Worm (Caenorhabditis elegans) whole organism, L2 larva: ENCODE data around the gene H03G16.7.
A peak's percentile ranks its signal among the peaks of the same experiment; 100 is the strongest.

Experiments
- F13H6.1 ChIP-seq: sonication (generic microtip); optimal IDR thresholded peaks from 2 replicates; lab custom pipeline; 2016; ENCODE audit warnings: missing genetic modification characterization, missing compliant biosample characterization
- R02D3.7 ChIP-seq: fragments of 150-350 bp; optimal IDR thresholded peaks from 2 replicates; lab custom pipeline; 2014; ENCODE audit warnings: missing biosample characterization, missing genetic modification characterization
- Y55F3AM.14 ChIP-seq: fragments of 200-800 bp; sonication (Bioruptor generic); optimal IDR thresholded peaks from 2 replicates; lab custom pipeline; 2018; ENCODE audit warnings: mild to moderate bottlenecking, missing genetic modification characterization, missing compliant biosample characterization
- alr-1 ChIP-seq: fragments of 150-350 bp; optimal IDR thresholded peaks from 2 replicates; lab custom pipeline; 2014; ENCODE audit warnings: missing biosample characterization, missing genetic modification characterization
- aly-2 ChIP-seq: fragments of 150-350 bp; optimal IDR thresholded peaks from 2 replicates; lab custom pipeline; 2014; ENCODE audit warnings: missing biosample characterization, missing genetic modification characterization
- ama-1 ChIP-seq: fragments of 150-350 bp; optimal IDR thresholded peaks from 2 replicates; lab custom pipeline; 2018; ENCODE audit warnings: inconsistent platforms
- blmp-1 ChIP-seq: sonication (generic microtip); optimal IDR thresholded peaks from 2 replicates; lab custom pipeline; 2017; ENCODE audit warnings: missing genetic modification characterization, mild to moderate bottlenecking, missing compliant biosample characterization, antibody characterized with exemption, moderate library complexity; ENCODE audit not compliant: insufficient read depth
- ceh-16 ChIP-seq: fragments of 150-350 bp; optimal IDR thresholded peaks from 2 replicates; lab custom pipeline; 2014; ENCODE audit warnings: missing biosample characterization, missing genetic modification characterization
- dmd-4 ChIP-seq: sonication (generic microtip); optimal IDR thresholded peaks from 2 replicates; lab custom pipeline; 2017; ENCODE audit warnings: missing biosample characterization, missing genetic modification characterization
- elt-1 ChIP-seq: fragments of 150-350 bp; optimal IDR thresholded peaks from 2 replicates; lab custom pipeline; 2014; ENCODE audit warnings: missing biosample characterization, missing genetic modification characterization
- gmeb-1 ChIP-seq: fragments of 150-350 bp; optimal IDR thresholded peaks from 2 replicates; lab custom pipeline; 2014; ENCODE audit warnings: missing biosample characterization, missing genetic modification characterization
- lin-11 ChIP-seq: fragments of 150-350 bp; sonication (generic microtip); optimal IDR thresholded peaks from 2 replicates; lab custom pipeline; 2014; ENCODE audit warnings: missing biosample characterization, missing genetic modification characterization, inconsistent platforms, mixed read lengths
- lin-13 ChIP-seq: fragments of 150-350 bp; optimal IDR thresholded peaks from 2 replicates; lab custom pipeline; 2014; ENCODE audit warnings: missing biosample characterization, missing genetic modification reagents, missing genetic modification characterization
- lin-39 ChIP-seq: fragments of 150-350 bp; optimal IDR thresholded peaks from 2 replicates; lab custom pipeline; 2014; ENCODE audit warnings: missing biosample characterization, missing genetic modification reagents, missing genetic modification characterization
- lsy-2 ChIP-seq, 2 experiments: fragments of 150-350 bp in 1 of 2; sonication (generic microtip) in 1 of 2; optimal IDR thresholded peaks; 2 replicates each; lab custom pipeline; 2014 to 2017; ENCODE audit warnings: missing biosample characterization in 2 of 2, missing genetic modification characterization in 2 of 2
- mbf-1 ChIP-seq: sonication (generic microtip); optimal IDR thresholded peaks from 2 replicates; lab custom pipeline; 2017; ENCODE audit warnings: missing biosample characterization, missing genetic modification characterization
- mdl-1 ChIP-seq, 2 experiments: fragments of 150-350 bp in 1 of 2; sonication (generic microtip) in 1 of 2; optimal IDR thresholded peaks; 2 replicates each; lab custom pipeline; 2017; ENCODE audit warnings: missing biosample characterization in 2 of 2, missing genetic modification characterization in 2 of 2
- nhr-10 ChIP-seq: sonication (generic microtip); optimal IDR thresholded peaks from 2 replicates; lab custom pipeline; 2017; ENCODE audit warnings: missing biosample characterization, missing genetic modification characterization
- nhr-12 ChIP-seq: fragments of 150-350 bp; optimal IDR thresholded peaks from 2 replicates; lab custom pipeline; 2014; ENCODE audit warnings: missing biosample characterization, missing genetic modification characterization
- nhr-129 ChIP-seq: fragments of 150-350 bp; optimal IDR thresholded peaks from 2 replicates; lab custom pipeline; 2014; ENCODE audit warnings: missing biosample characterization, missing genetic modification characterization
- nhr-21 ChIP-seq: fragments of 150-350 bp; optimal IDR thresholded peaks from 2 replicates; lab custom pipeline; 2014; ENCODE audit warnings: missing biosample characterization, missing genetic modification characterization
- nhr-23 ChIP-seq: fragments of 150-350 bp; optimal IDR thresholded peaks from 2 replicates; lab custom pipeline; 2014; ENCODE audit warnings: missing biosample characterization, missing genetic modification reagents, missing genetic modification characterization
- nhr-237 ChIP-seq: fragments of 150-350 bp; optimal IDR thresholded peaks from 2 replicates; lab custom pipeline; 2014; ENCODE audit warnings: missing biosample characterization, missing genetic modification characterization
- nhr-25 ChIP-seq: fragments of 150-350 bp; sonication (generic microtip); optimal IDR thresholded peaks from 3 replicates; lab custom pipeline; 2014; ENCODE audit warnings: missing biosample characterization, missing genetic modification characterization
- nhr-77 ChIP-seq: fragments of 150-350 bp; optimal IDR thresholded peaks from 2 replicates; lab custom pipeline; 2014; ENCODE audit warnings: missing biosample characterization, missing genetic modification characterization
- sem-4 ChIP-seq: fragments of 150-350 bp; optimal IDR thresholded peaks from 2 replicates; lab custom pipeline; 2014; ENCODE audit warnings: missing biosample characterization, missing genetic modification reagents, missing genetic modification characterization
- skn-1 ChIP-seq: sonication (generic microtip); optimal IDR thresholded peaks from 2 replicates; lab custom pipeline; 2017; ENCODE audit warnings: missing biosample characterization, missing genetic modification characterization
- sma-3 ChIP-seq: sonication (generic microtip); optimal IDR thresholded peaks from 2 replicates; lab custom pipeline; 2016; ENCODE audit warnings: missing genetic modification reagents, missing genetic modification characterization, missing compliant biosample characterization
- sma-9 ChIP-seq, 2 experiments: fragments of 150-350 bp in 1 of 2; sonication (generic microtip) in 1 of 2; optimal IDR thresholded peaks; 2 replicates each; lab custom pipeline; 2014 to 2016; ENCODE audit warnings: missing genetic modification characterization in 2 of 2, mild to moderate bottlenecking in 1 of 2, missing biosample characterization in 1 of 2, missing compliant biosample characterization in 1 of 2, missing genetic modification reagents in 1 of 2, moderate library complexity in 1 of 2
- unc-55 ChIP-seq: fragments of 150-350 bp; sonication (generic microtip); optimal IDR thresholded peaks from 3 replicates; lab custom pipeline; 2014; ENCODE audit warnings: missing biosample characterization, missing genetic modification reagents, missing genetic modification characterization
- ztf-4 ChIP-seq: fragments of 150-350 bp; optimal IDR thresholded peaks from 2 replicates; lab custom pipeline; 2014; ENCODE audit warnings: missing biosample characterization, missing genetic modification characterization

The H03G16.7 gene

DNA sequence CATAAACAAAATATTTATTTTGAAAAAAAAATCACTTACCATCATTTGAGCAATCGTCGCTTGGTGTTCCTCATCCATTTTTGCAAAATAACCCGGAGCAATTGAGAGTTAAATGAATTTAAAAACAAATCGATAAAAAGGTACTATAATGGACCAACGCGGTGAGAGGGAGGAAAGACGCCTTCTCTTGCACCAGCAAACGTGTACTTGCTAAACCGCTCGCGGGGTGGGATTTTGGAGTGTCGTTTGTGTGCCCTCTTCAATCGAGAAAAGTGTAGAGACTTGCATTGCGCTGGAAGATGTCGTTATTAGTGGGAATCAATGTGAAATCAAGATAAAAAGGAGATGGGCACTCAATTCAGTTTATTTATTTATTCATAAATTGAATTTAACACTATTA is 28.0 kb upstream of the H03G16.7 start, which contains the start of gene H40L08.1 (continued):
- TF ChIP-seq unc-55 (GFP tag; lab: Kevin White, UChicago) (peak; percentile 34), R02D3.7 (no peak), nhr-12 (tag; lab: Kevin White, UChicago) (no peak), nhr-25 (tag; lab: Kevin White, UChicago) (no peak), mdl-1 (tag; optimal IDR thresholded peaks at IDR 0.05; lab: Kevin White, UChicago) (no peak)

DNA sequence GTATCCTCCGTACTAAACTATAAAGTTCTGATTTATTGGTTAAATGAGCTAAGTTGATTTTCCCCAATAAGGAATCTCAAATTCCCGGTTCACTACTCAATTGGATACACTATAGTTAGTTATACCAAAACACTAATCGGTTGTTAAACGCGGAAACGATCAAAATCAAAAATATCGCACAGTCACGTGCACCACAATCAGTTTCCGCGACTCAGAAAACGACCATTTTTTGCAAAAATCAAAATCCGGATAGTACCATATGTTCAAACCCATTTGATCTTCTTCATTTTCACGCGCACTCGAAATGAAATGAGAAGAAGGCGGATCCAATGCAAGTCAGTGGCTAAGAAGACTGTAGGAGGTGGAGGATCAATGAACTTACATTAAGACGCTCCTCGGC is 25.7 kb upstream of the H03G16.7 start:
- TF ChIP-seq nhr-21 (tag; lab: Kevin White, UChicago) (peak; percentile 21), nhr-129 (tag; lab: Kevin White, UChicago) (peak; percentile 13), skn-1 (tag; lab: Kevin White, UChicago) (no peak), sma-9 (GFP tag; optimal IDR thresholded peaks at IDR 0.05; lab: Kevin White, UChicago) (peak; percentile 55), sma-9 (tag; optimal IDR thresholded peaks at IDR 0.05; lab: Kevin White, UChicago) (no peak)

DNA sequence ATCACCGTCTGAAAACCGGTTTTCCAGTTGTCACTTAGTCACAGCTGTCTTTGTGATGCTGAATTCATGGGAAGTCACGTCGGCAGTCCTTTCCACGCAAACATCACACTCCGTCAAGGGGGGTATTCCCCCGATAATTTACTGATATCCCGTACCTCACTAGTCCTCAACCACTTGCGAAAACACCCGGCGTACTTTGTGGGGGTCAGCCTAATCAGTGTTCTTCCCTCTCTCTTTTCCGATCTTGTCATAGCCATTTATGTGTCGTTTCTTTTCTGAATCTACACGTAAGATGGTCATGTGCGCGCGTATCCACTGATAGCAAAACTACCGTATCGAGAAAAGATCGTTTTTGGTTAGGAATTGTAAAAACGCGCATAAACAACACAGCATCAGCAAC is 23.6 kb upstream of the H03G16.7 start:
- TF ChIP-seq nhr-129 (tag; lab: Kevin White, UChicago) (peak; percentile 50), sma-9 (GFP tag; optimal IDR thresholded peaks at IDR 0.05; lab: Kevin White, UChicago) (peak; percentile 84), sma-9 (tag; optimal IDR thresholded peaks at IDR 0.05; lab: Kevin White, UChicago) (no peak), lsy-2 (tag; optimal IDR thresholded peaks at IDR 0.05; lab: Kevin White, UChicago) (peak in 1 of 2 experiments; percentile 36), unc-55 (GFP tag; lab: Kevin White, UChicago) (no peak), nhr-23 (tag; lab: Kevin White, UChicago) (no peak), nhr-25 (tag; lab: Kevin White, UChicago) (peak; percentile 80), Y55F3AM.14 (GFP tag; lab: Kevin White, UChicago) (no peak), mbf-1 (tag; lab: Kevin White, UChicago) (no peak), sma-3 (peak; percentile 86), aly-2 (tag; lab: Kevin White, UChicago) (no peak), ceh-16 (tag; lab: Kevin White, UChicago) (no peak), mdl-1 (tag; optimal IDR thresholded peaks at IDR 0.05; lab: Kevin White, UChicago) (no peak), dmd-4 (no peak), gmeb-1 (no peak), nhr-10 (no peak), lin-39 (no peak), skn-1 (tag; lab: Kevin White, UChicago) (no peak), nhr-21 (tag; lab: Kevin White, UChicago) (peak; percentile 87), nhr-77 (tag; lab: Kevin White, UChicago) (no peak), sem-4 (no peak), alr-1 (tag; lab: Kevin White, UChicago) (no peak)

DNA sequence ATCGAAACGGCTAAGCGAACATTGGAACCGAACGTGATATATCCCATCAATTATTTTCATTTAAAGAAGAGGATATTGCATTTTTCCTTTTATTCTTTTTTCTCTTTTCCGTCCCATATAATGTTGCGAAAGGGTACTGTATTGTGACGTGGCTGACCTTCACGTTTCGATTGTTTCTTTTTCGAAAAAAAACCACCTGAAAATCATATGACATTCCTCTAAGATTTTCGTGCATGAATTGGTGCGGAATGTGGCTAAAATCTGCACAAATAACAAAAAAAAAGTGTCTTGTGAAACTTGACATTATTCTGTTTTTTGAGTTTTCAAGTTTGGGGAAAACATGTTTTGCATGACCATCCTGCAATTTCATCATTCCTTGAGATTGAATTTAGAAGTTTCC is 22.5 kb upstream of the H03G16.7 start:
- TF ChIP-seq ztf-4 (tag; lab: Kevin White, UChicago) (no peak), nhr-129 (tag; lab: Kevin White, UChicago) (no peak), nhr-10 (no peak), lin-13 (no peak), alr-1 (tag; lab: Kevin White, UChicago) (no peak), F13H6.1 (tag; lab: Kevin White, UChicago) (no peak), blmp-1 (tag; lab: Kevin White, UChicago) (no peak), nhr-237 (tag; lab: Kevin White, UChicago) (no peak), mbf-1 (tag; lab: Kevin White, UChicago) (no peak), lin-39 (no peak), elt-1 (tag; lab: Kevin White, UChicago) (no peak), skn-1 (tag; lab: Kevin White, UChicago) (no peak)

DNA sequence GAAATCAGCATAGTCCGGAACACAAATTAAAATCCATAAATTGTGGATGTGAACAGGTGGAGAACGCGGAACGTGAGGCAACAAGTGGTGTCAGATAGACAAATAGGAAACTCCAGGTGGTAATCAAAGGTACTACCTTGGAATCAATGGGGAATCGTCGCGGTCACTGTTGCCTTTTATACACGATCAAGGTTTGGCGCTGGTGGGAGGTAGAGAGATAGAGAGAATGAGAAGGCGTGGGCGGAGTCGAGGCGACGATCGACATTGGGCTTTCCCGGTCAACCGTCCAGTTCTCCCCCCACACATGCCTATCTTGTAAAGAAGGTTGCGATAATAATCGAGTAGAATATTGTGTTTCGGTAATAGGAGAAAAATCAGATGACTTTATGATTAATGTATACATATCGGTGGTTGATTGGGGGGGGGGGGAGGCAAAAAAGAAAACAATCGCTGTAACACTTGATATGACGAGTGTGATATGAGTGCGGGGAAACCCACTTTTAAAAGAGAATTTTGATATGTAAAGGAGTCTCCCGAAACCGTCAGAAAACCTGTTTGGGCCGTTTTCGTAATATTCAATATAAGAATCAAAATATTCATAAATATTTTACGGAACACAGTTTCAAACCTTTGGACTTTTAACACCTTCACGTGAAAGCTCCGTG is 21.9 kb upstream of the H03G16.7 start, which contains the start of the genes H40L08.8, H40L08.2 and H40L08.7:
TSS of gene H40L08.8 (minus strand) at position 37 of the 665 bp plus-strand sequence.
TSS of gene H40L08.2 (minus strand) at position 148 of the 665 bp plus-strand sequence.
TSS of gene H40L08.7 (minus strand) at position 148 of the 665 bp plus-strand sequence.
- TF ChIP-seq nhr-25 (tag; lab: Kevin White, UChicago) (peak; percentile 79), lin-11 (no peak), blmp-1 (tag; lab: Kevin White, UChicago) (peak; percentile 67), ama-1 (peak; percentile 90), sma-9 (GFP tag; optimal IDR thresholded peaks at IDR 0.05; lab: Kevin White, UChicago) (peak; percentile 81), sma-9 (tag; optimal IDR thresholded peaks at IDR 0.05; lab: Kevin White, UChicago) (no peak), dmd-4 (no peak), F13H6.1 (tag; lab: Kevin White, UChicago) (peak; percentile 1), lsy-2 (tag; optimal IDR thresholded peaks at IDR 0.05; lab: Kevin White, UChicago) (peak in 1 of 2 experiments; percentile 4), nhr-129 (tag; lab: Kevin White, UChicago) (peak; percentile 19), gmeb-1 (peak; percentile 5), sma-3 (peak; percentile 57), skn-1 (tag; lab: Kevin White, UChicago) (no peak), nhr-21 (tag; lab: Kevin White, UChicago) (peak; percentile 54), ceh-16 (tag; lab: Kevin White, UChicago) (peak; percentile 48)
